Fruit fly (Drosophila melanogaster) whole organism, prepupa: ENCODE data around the gene iPLA2-VIA.

Experiments used
- CG11762 ChIP-seq: fragments of 200-800 bp; sonication (Bioruptor generic); optimal IDR thresholded peaks from 3 replicates; lab custom pipeline; 2016; ENCODE audit warnings: missing biosample characterization, missing genetic modification characterization; ENCODE audit not compliant: insufficient read depth
- CG32006 ChIP-seq: fragments of 200-800 bp; sonication (Bioruptor generic); optimal IDR thresholded peaks from 3 replicates; lab custom pipeline; 2017; ENCODE audit warnings: missing biosample characterization, mild to moderate bottlenecking, missing genetic modification characterization
- CG3919 ChIP-seq: fragments of 200-800 bp; sonication (Bioruptor generic); optimal IDR thresholded peaks from 3 replicates; lab custom pipeline; 2016; ENCODE audit warnings: missing biosample characterization, missing genetic modification characterization
- CG6854 ChIP-seq: fragments of 200-800 bp; sonication (Bioruptor generic); optimal IDR thresholded peaks from 2 replicates; lab custom pipeline; 2017; ENCODE audit warnings: missing biosample characterization, mild to moderate bottlenecking, missing genetic modification characterization
- CG7368 ChIP-seq: fragments of 200-800 bp; sonication (Bioruptor generic); optimal IDR thresholded peaks from 3 replicates; lab custom pipeline; 2016; ENCODE audit warnings: missing biosample characterization, missing genetic modification characterization

- TF ChIP-seq CG7368 (GFP tag; lab: Kevin White, UChicago): no peak
- TF ChIP-seq CG6854 (GFP tag; lab: Kevin White, UChicago): no peak
- no peak for TF ChIP-seq CG3919 (GFP tag; lab: Kevin White, UChicago)
- no peak for TF ChIP-seq CG11762
- TF ChIP-seq CG32006: no peak
Observed at dm6 chr3L:9829154-9829553, 35.0 kb downstream of the iPLA2-VIA start.
